Fruit fly (Drosophila melanogaster) whole organism, embryonic: ENCODE data around the gene CG13392.

ENCODE experiments used
- Atf6 ChIP-seq: fragments of 200-800 bp; sonication (Bioruptor generic); IDR thresholded peaks from 2 replicates; pipeline ENCODE4 v1.3.6; 2022; ENCODE audit warnings: missing biosample characterization, missing genetic modification characterization
- Awh ChIP-seq: fragments of 200-800 bp; sonication (Bioruptor generic); IDR thresholded peaks from 2 replicates; pipeline ENCODE4, ENCODE4 v1.3.6; 2022; ENCODE audit warnings: missing biosample characterization, missing genetic modification characterization
- CG10462 ChIP-seq: fragments of 200-800 bp; sonication (Bioruptor generic); optimal IDR thresholded peaks from 2 replicates; lab custom pipeline; 2016; ENCODE audit warnings: missing biosample characterization, missing genetic modification characterization
- CG10565 ChIP-seq: fragments of 200-800 bp; sonication (Bioruptor generic); optimal IDR thresholded peaks from 3 replicates; lab custom pipeline; 2016; ENCODE audit warnings: missing biosample characterization, mild to moderate bottlenecking, missing genetic modification characterization
- CG12391 ChIP-seq: fragments of 200-800 bp; sonication (Bioruptor generic); optimal IDR thresholded peaks from 3 replicates; lab custom pipeline; 2018; ENCODE audit warnings: missing biosample characterization, mild to moderate bottlenecking, missing genetic modification characterization, moderate library complexity
- CG14667 ChIP-seq: fragments of 200-800 bp; sonication (Bioruptor generic); IDR thresholded peaks from 2 replicates; pipeline ENCODE4 v1.3.6; 2022; ENCODE audit warnings: missing biosample characterization, missing genetic modification characterization
- CG1647 ChIP-seq: fragments of 200-800 bp; sonication (Bioruptor generic); optimal IDR thresholded peaks from 3 replicates; lab custom pipeline; 2016; ENCODE audit warnings: missing biosample characterization, missing genetic modification characterization
- CG17186 ChIP-seq: fragments of 200-800 bp; sonication (Bioruptor generic); optimal IDR thresholded peaks from 3 replicates; lab custom pipeline; 2017; ENCODE audit warnings: missing biosample characterization, missing genetic modification reagents, missing genetic modification characterization
- CG17829 ChIP-seq: fragments of 200-800 bp; optimal IDR thresholded peaks from 2 replicates; lab custom pipeline; 2019; ENCODE audit warnings: missing biosample characterization, mild to moderate bottlenecking, missing genetic modification characterization, moderate library complexity
- CG18619 ChIP-seq: fragments of 200-800 bp; sonication (Bioruptor generic); optimal IDR thresholded peaks from 3 replicates; lab custom pipeline; 2017; ENCODE audit warnings: missing biosample characterization, mild to moderate bottlenecking, missing genetic modification characterization
- CG2889 ChIP-seq: fragments of 200-800 bp; sonication (Bioruptor generic); IDR thresholded peaks from 3 replicates; pipeline ENCODE4 v1.3.6; 2022; ENCODE audit warnings: missing biosample characterization, missing genetic modification characterization
- CG30403 ChIP-seq: fragments of 200-800 bp; sonication (Bioruptor generic); optimal IDR thresholded peaks from 3 replicates; lab custom pipeline; 2016; ENCODE audit warnings: missing biosample characterization, missing genetic modification characterization
- CG32532 ChIP-seq: fragments of 200-800 bp; sonication (Bioruptor generic); IDR thresholded peaks from 2 replicates; pipeline ENCODE4 v1.3.6; 2022; ENCODE audit warnings: missing biosample characterization, missing genetic modification characterization
- CG3995 ChIP-seq: fragments of 200-800 bp; sonication (Bioruptor generic); optimal IDR thresholded peaks from 3 replicates; lab custom pipeline; 2016; ENCODE audit warnings: missing biosample characterization, missing genetic modification characterization
- CG4424 ChIP-seq: fragments of 200-800 bp; sonication (Bioruptor generic); optimal IDR thresholded peaks from 3 replicates; lab custom pipeline; 2016; ENCODE audit warnings: missing biosample characterization, missing genetic modification characterization
- CG6175 ChIP-seq: fragments of 200-800 bp; sonication (Bioruptor generic); IDR thresholded peaks from 3 replicates; pipeline ENCODE4 v1.3.6; 2022; ENCODE audit warnings: missing biosample characterization, missing genetic modification characterization
- CG6254 ChIP-seq: fragments of 200-800 bp; sonication (Bioruptor generic); optimal IDR thresholded peaks from 3 replicates; lab custom pipeline; 2017; ENCODE audit warnings: mild to moderate bottlenecking, missing biosample characterization, missing genetic modification reagents, missing genetic modification characterization
- CG7271 ChIP-seq: fragments of 200-800 bp; sonication (Bioruptor generic); optimal IDR thresholded peaks from 2 replicates; lab custom pipeline; 2018; ENCODE audit warnings: missing biosample characterization, mild to moderate bottlenecking, missing genetic modification characterization, moderate library complexity
- CG7928 ChIP-seq: fragments of 200-800 bp; sonication (Bioruptor generic); optimal IDR thresholded peaks from 2 replicates; lab custom pipeline; 2017; ENCODE audit warnings: missing biosample characterization, mild to moderate bottlenecking, missing genetic modification characterization
- Drgx ChIP-seq: fragments of 200-800 bp; sonication (Bioruptor generic); IDR thresholded peaks from 2 replicates; pipeline ENCODE4 v1.3.6; 2022; ENCODE audit warnings: missing biosample characterization, missing genetic modification characterization
- H15 ChIP-seq: fragments of 200-800 bp; sonication (Bioruptor generic); IDR thresholded peaks from 3 replicates; pipeline ENCODE4 v1.3.6; 2022; ENCODE audit warnings: missing biosample characterization, missing genetic modification characterization
- H2.0 ChIP-seq: fragments of 200-800 bp; sonication (Bioruptor generic); IDR thresholded peaks from 2 replicates; pipeline ENCODE4 v1.3.6; 2022; ENCODE audit warnings: missing biosample characterization, missing genetic modification characterization
- HmgZ ChIP-seq: fragments of 200-800 bp; sonication (Bioruptor generic); optimal IDR thresholded peaks from 2 replicates; lab custom pipeline; 2018; ENCODE audit warnings: missing biosample characterization, mild to moderate bottlenecking, missing genetic modification characterization
- Hr39 ChIP-seq: fragments of >200 bp; optimal IDR thresholded peaks from 2 replicates; lab custom pipeline; 2017
- MBD-R2 ChIP-seq: fragments of 200-800 bp; sonication (Bioruptor generic); IDR thresholded peaks from 2 replicates; pipeline ENCODE4 v1.3.6; 2022; ENCODE audit warnings: missing biosample characterization, missing genetic modification characterization
- Pdp1 ChIP-seq, 2 experiments: fragments of 200-800 bp; sonication (Bioruptor generic); optimal IDR thresholded peaks; 3 replicates each; lab custom pipeline; 2016; ENCODE audit warnings: missing biosample characterization in 2 of 2, missing genetic modification characterization in 2 of 2, mild to moderate bottlenecking in 1 of 2, moderate library complexity in 1 of 2
- Sox100B ChIP-seq: fragments of 200-800 bp; sonication (Bioruptor generic); optimal IDR thresholded peaks from 3 replicates; lab custom pipeline; 2018; ENCODE audit warnings: missing biosample characterization, mild to moderate bottlenecking, missing genetic modification characterization
- Sry-δ ChIP-seq: fragments of 200-800 bp; sonication (Bioruptor generic); optimal IDR thresholded peaks from 2 replicates; lab custom pipeline; 2016; ENCODE audit warnings: missing biosample characterization, missing genetic modification characterization
- Stat92E ChIP-seq, 3 experiments: fragments of >200 bp in 2 of 3; fragments of 200-800 bp in 1 of 3; sonication (Bioruptor generic) in 1 of 3; optimal IDR thresholded peaks; 2 replicates each; lab custom pipeline; 2017 to 2019; ENCODE audit warnings: missing biosample characterization in 3 of 3, missing genetic modification characterization in 3 of 3, mild to moderate bottlenecking in 1 of 3, moderate library complexity in 1 of 3
- bab2 ChIP-seq: fragments of 200-800 bp; sonication (Bioruptor generic); optimal IDR thresholded peaks from 2 replicates; lab custom pipeline; 2016; ENCODE audit warnings: missing biosample characterization, missing genetic modification characterization
- bbx ChIP-seq: fragments of 200-800 bp; sonication (Bioruptor generic); IDR thresholded peaks from 2 replicates; pipeline ENCODE4 v1.3.6; 2022; ENCODE audit warnings: missing biosample characterization, missing genetic modification characterization; ENCODE audit not compliant: partially characterized antibody
- cato ChIP-seq: fragments of 200-800 bp; sonication (Bioruptor generic); optimal IDR thresholded peaks from 2 replicates; lab custom pipeline; 2016; ENCODE audit warnings: missing biosample characterization, missing genetic modification characterization, borderline replicate concordance
- cg ChIP-seq: fragments of 200-800 bp; sonication (Bioruptor generic); optimal IDR thresholded peaks from 3 replicates; lab custom pipeline; 2019; ENCODE audit warnings: missing biosample characterization, mild to moderate bottlenecking, missing genetic modification characterization, moderate library complexity
- chn ChIP-seq: fragments of 200-800 bp; sonication (Bioruptor generic); optimal IDR thresholded peaks from 2 replicates; lab custom pipeline; 2016; ENCODE audit warnings: missing biosample characterization, missing genetic modification characterization
- dati ChIP-seq: fragments of 200-800 bp; sonication (Bioruptor generic); IDR thresholded peaks from 2 replicates; pipeline ENCODE4 v1.3.6; 2022; ENCODE audit warnings: missing biosample characterization, missing genetic modification characterization
- dmrt99B ChIP-seq: fragments of 200-800 bp; sonication (Bioruptor generic); optimal IDR thresholded peaks from 2 replicates; lab custom pipeline; 2018; ENCODE audit warnings: missing biosample characterization, mild to moderate bottlenecking, missing genetic modification characterization, moderate library complexity
- hth ChIP-seq: fragments of >200 bp; optimal IDR thresholded peaks from 2 replicates; lab custom pipeline; 2017; ENCODE audit warnings: inconsistent platforms
- kay ChIP-seq: fragments of 200-800 bp; sonication (Bioruptor generic); optimal IDR thresholded peaks from 2 replicates; lab custom pipeline; 2016; ENCODE audit warnings: missing biosample characterization, missing genetic modification characterization
- ken ChIP-seq: fragments of 200-800 bp; sonication (Bioruptor generic); IDR thresholded peaks from 3 replicates; pipeline ENCODE4 v1.3.6; 2022; ENCODE audit warnings: missing biosample characterization, missing genetic modification characterization
- lab ChIP-seq: fragments of 200-800 bp; sonication (Bioruptor generic); optimal IDR thresholded peaks from 3 replicates; lab custom pipeline; 2017; ENCODE audit warnings: missing biosample characterization, missing genetic modification characterization, mild to moderate bottlenecking, moderate library complexity, missing genetic modification reagents
- nau ChIP-seq: fragments of 200-800 bp; sonication (Bioruptor generic); optimal IDR thresholded peaks from 3 replicates; lab custom pipeline; 2017; ENCODE audit warnings: missing biosample characterization, mild to moderate bottlenecking, missing genetic modification characterization, missing genetic modification reagents
- nmo ChIP-seq: fragments of 200-800 bp; sonication (Bioruptor generic); optimal IDR thresholded peaks from 2 replicates; lab custom pipeline; 2018; ENCODE audit warnings: missing biosample characterization, mild to moderate bottlenecking, missing genetic modification characterization, moderate library complexity
- p53 ChIP-seq: fragments of 200-800 bp; sonication (Bioruptor generic); optimal IDR thresholded peaks from 2 replicates; lab custom pipeline; 2016; ENCODE audit warnings: missing biosample characterization, missing genetic modification characterization
- salm ChIP-seq: fragments of 200-800 bp; sonication (Bioruptor generic); optimal IDR thresholded peaks from 2 replicates; lab custom pipeline; 2018; ENCODE audit warnings: missing biosample characterization, mild to moderate bottlenecking, missing genetic modification characterization
- slou ChIP-seq: fragments of 200-800 bp; sonication (Bioruptor generic); optimal IDR thresholded peaks from 3 replicates; lab custom pipeline; 2016; ENCODE audit warnings: missing biosample characterization, missing genetic modification characterization
- sug ChIP-seq: fragments of 200-800 bp; optimal IDR thresholded peaks from 2 replicates; lab custom pipeline; 2019; ENCODE audit warnings: missing biosample characterization, mild to moderate bottlenecking, missing genetic modification characterization, moderate library complexity
- toy ChIP-seq: fragments of 200-800 bp; sonication (Bioruptor generic); IDR thresholded peaks from 2 replicates; pipeline ENCODE4 v1.3.6; 2022; ENCODE audit warnings: missing biosample characterization, missing genetic modification characterization
- trem ChIP-seq: fragments of 200-800 bp; optimal IDR thresholded peaks from 3 replicates; lab custom pipeline; 2019; ENCODE audit warnings: missing biosample characterization, mild to moderate bottlenecking, missing genetic modification characterization, moderate library complexity
- vnd ChIP-seq: fragments of 200-800 bp; sonication (Bioruptor generic); IDR thresholded peaks from 3 replicates; pipeline ENCODE4 v1.3.6; 2022; ENCODE audit warnings: missing biosample characterization, missing genetic modification characterization; ENCODE audit not compliant: partially characterized antibody
- yki ChIP-seq: fragments of >200 bp; optimal IDR thresholded peaks from 3 replicates; lab custom pipeline; 2018

The CG13392 gene

dm6 chr2L:8362273-8362954, 20.2 kb downstream of the CG13392 start, which contains the start of gene CG7627 (continued):
- TF ChIP-seq H2.0 (GFP tag; lab: Robert Waterston, UW) (peak; percentile 66), CG7928 (GFP tag; lab: Kevin White, UChicago) (peak; percentile 49), CG2889 (peak; percentile 50; the same call in 1 of the 3 replicates), H15 (GFP tag; lab: Robert Waterston, UW) (no peak; the same call in 2 of the 3 replicates), p53 (GFP tag; lab: Kevin White, UChicago) (peak; percentile 9), CG6175 (GFP tag; lab: Robert Waterston, UW) (peak; percentile 74; the same call in 2 of the 3 replicates), HmgZ (tag; lab: Kevin White, UChicago) (peak; percentile 46), slou (GFP tag; lab: Kevin White, UChicago) (peak; percentile 17), nmo (GFP tag; lab: Kevin White, UChicago) (peak; percentile 67), chn (GFP tag; lab: Kevin White, UChicago) (peak; percentile 56), bab2 (GFP tag; lab: Kevin White, UChicago) (peak; percentile 74), dmrt99B (tag; lab: Kevin White, UChicago) (peak; percentile 83), toy (GFP tag; lab: Robert Waterston, UW) (peak; percentile 54; the same call in 1 of the 2 replicates), CG1647 (GFP tag; lab: Kevin White, UChicago) (peak; percentile 46), lab (GFP tag; lab: Kevin White, UChicago) (peak; percentile 88), CG32532 (peak; percentile 88), CG12391 (tag; lab: Kevin White, UChicago) (peak; percentile 77), cato (GFP tag; lab: Kevin White, UChicago) (no peak), ken (GFP tag; lab: Robert Waterston, UW) (0 out of 3 replicates have a peak, but pooled peaks have one; percentile 53), CG14667 (peak; percentile 82; the same call in 1 of the 2 replicates), Hr39 (lab: Kevin White, UChicago) (no peak), trem (tag; lab: Kevin White, UChicago) (peak; percentile 25), CG7271 (tag; lab: Kevin White, UChicago) (no peak), CG18619 (GFP tag; lab: Kevin White, UChicago) (peak; percentile 71), bbx (GFP tag; lab: Robert Waterston, UW) (peak; percentile 48; the same call in 1 of the 2 replicates), Drgx (peak; percentile 76), hth (lab: Kevin White, UChicago) (no peak), CG4424 (peak; percentile 82), kay (GFP tag; lab: Kevin White, UChicago) (peak; percentile 31), dati (peak; percentile 61; the same call in 1 of the 2 replicates), CG17829 (tag; lab: Kevin White, UChicago) (peak; percentile 72), nau (GFP tag; lab: Kevin White, UChicago) (peak; percentile 34), salm (no peak), Sox100B (peak; percentile 79), yki (lab: Kevin White, UChicago) (no peak), Stat92E (GFP tag; optimal IDR thresholded peaks at IDR 0.05; lab: Kevin White, UChicago) (no peak), CG10565 (GFP tag; lab: Kevin White, UChicago) (no peak), MBD-R2 (GFP tag; lab: Robert Waterston, UW) (no peak; the same call in 1 of the 2 replicates), CG6254 (GFP tag; lab: Kevin White, UChicago) (peak; percentile 12), CG17186 (GFP tag; lab: Kevin White, UChicago) (no peak), Atf6 (peak; percentile 85), Awh (GFP tag; lab: Robert Waterston, UW) (peak; percentile 67; the same call in 1 of the 2 replicates), cg (GFP tag; lab: Kevin White, UChicago) (no peak), CG3995 (GFP tag; lab: Kevin White, UChicago) (peak; percentile 7), vnd (GFP tag; lab: Robert Waterston, UW) (no peak), Pdp1 (GFP tag; optimal IDR thresholded peaks at IDR 0.05; lab: Kevin White, UChicago) (peak; percentile 35 to 70), CG30403 (GFP tag; lab: Kevin White, UChicago) (peak; percentile 83), CG10462 (peak; percentile 45), Sry-δ (peak; percentile 48), sug (tag; lab: Kevin White, UChicago) (peak; percentile 55)
